Fruit fly (Drosophila melanogaster) S2 (cell line): ENCODE data around the gene CG11714.

ENCODE experiments used
- CG8478 ChIP-seq: fragments of >200 bp; optimal IDR thresholded peaks from 2 replicates; lab custom pipeline; 2018
- CTCF ChIP-seq, 2 experiments: fragments of >200 bp; optimal IDR thresholded peaks; 2 replicates each; lab custom pipeline; 2018

- TF ChIP-seq CG8478 (lab: Kevin White, UChicago) (no peak), CTCF (optimal IDR thresholded peaks at IDR 0.05; lab: Kevin White, UChicago) (peak; percentile 74 to 75)
Observed at dm6 chr3L:11523286-11523685, 773 bp upstream of the CG11714 start.
